Worm (Caenorhabditis elegans): ENCODE results near the gene snf-6.
A peak's percentile ranks its signal among the peaks of the same experiment; 100 is the strongest.

Gene snf-6

DNA sequence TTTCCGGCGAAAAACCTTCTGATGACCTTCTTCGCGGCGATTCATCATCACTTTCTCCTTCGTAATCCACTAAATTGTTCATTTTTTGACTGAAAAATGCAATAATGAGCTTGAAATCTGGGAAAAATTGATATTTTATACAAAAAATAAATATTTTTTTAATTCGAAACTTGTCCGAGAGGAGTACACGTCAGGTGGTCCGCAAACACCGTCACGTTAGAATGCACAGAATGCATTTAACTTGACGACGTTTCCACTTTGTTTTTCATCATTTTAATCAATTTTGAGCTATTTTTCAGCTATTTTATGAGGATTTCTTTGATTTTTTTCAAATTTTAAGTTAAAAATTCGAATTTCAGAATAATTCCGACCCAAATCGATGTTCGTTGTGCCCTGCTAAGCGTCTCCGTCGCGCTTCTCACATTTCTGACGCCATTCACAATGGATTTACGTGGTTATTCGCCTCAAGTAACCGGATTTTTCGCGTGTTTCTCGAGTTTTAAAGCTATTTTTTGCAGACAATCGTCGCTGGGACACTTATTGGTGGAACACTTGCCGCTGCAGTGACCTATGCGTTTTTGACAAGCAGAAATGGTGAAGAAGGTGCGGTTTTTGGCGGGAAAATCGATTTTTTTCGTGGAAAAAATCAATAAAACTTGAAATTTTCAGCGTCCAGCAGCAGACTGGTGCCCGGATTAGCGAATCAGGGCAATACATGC, 26.0 kb upstream of the snf-6 start, which contains the start of the genes eelo-1 and Y67D2.2:
Gene eelo-1 (minus strand): TSS at position 89 of the 719 bp plus-strand sequence.
Gene Y67D2.2 (plus strand): TSS at position 360 of the 719 bp plus-strand sequence.
- TF ChIP-seq tbx-37 (GFP tag; conservative IDR thresholded peaks at IDR 0.05) (no peak), ceh-36 (tag; optimal IDR thresholded peaks at IDR 0.05) (no peak), flt-1 (GFP tag; IDR thresholded peaks at IDR 0.05) (no peak), tbx-11 (GFP tag; IDR thresholded peaks at IDR 0.05) (no peak), ceh-13 (GFP tag; optimal IDR thresholded peaks at IDR 0.05) (no peak), ets-7 (tag; optimal IDR thresholded peaks at IDR 0.05) (no peak), scrt-1 (GFP tag; IDR thresholded peaks at IDR 0.05) (no peak), hmbx-1 (tag; optimal IDR thresholded peaks at IDR 0.05) (no peak), hnd-1 (tag; optimal IDR thresholded peaks at IDR 0.05) (no peak), pes-1 (GFP tag; IDR thresholded peaks at IDR 0.05) (no peak), ama-1 (optimal IDR thresholded peaks at IDR 0.05) (no peak), F13C5.2 (tag; optimal IDR thresholded peaks at IDR 0.05) (no peak), aly-1 (tag; optimal IDR thresholded peaks at IDR 0.05) (no peak), sea-1 (GFP tag; conservative IDR thresholded peaks at IDR 0.05) (no peak)

ce11 chrIII:1554347-1554746, 21.7 kb upstream of the snf-6 start, which contains the start of gene ddx-35:
ddx-35 (minus strand) TSS chrIII:1554447.
- no peak for TF ChIP-seq hmg-4 (GFP tag; optimal IDR thresholded peaks at IDR 0.05)
- TF ChIP-seq B0310.2 (tag; optimal IDR thresholded peaks at IDR 0.05): no peak
- no peak for TF ChIP-seq ceh-36 (tag; optimal IDR thresholded peaks at IDR 0.05)
- no peak for TF ChIP-seq pes-1 (GFP tag; IDR thresholded peaks at IDR 0.05)
- TF ChIP-seq tra-4 (tag; optimal IDR thresholded peaks at IDR 0.05): no peak
- TF ChIP-seq hmbx-1 (tag; optimal IDR thresholded peaks at IDR 0.05): no peak
- TF ChIP-seq tbx-37 (GFP tag; conservative IDR thresholded peaks at IDR 0.05): no peak
- no peak for TF ChIP-seq ceh-13 (GFP tag; optimal IDR thresholded peaks at IDR 0.05)

- TF ChIP-seq aly-1 (tag; optimal IDR thresholded peaks at IDR 0.05) (no peak), flt-1 (GFP tag; IDR thresholded peaks at IDR 0.05) (no peak), sea-1 (GFP tag; conservative IDR thresholded peaks at IDR 0.05) (no peak), ets-7 (tag; optimal IDR thresholded peaks at IDR 0.05) (no peak), F13C5.2 (tag; optimal IDR thresholded peaks at IDR 0.05) (no peak), tbx-11 (GFP tag; IDR thresholded peaks at IDR 0.05) (no peak), scrt-1 (GFP tag; IDR thresholded peaks at IDR 0.05) (no peak), ceh-36 (tag; optimal IDR thresholded peaks at IDR 0.05) (no peak), ama-1 (optimal IDR thresholded peaks at IDR 0.05) (no peak)
These were observed 10.9 kb upstream of the snf-6 start for ce11 chrIII:1543406-1544011.

DNA sequence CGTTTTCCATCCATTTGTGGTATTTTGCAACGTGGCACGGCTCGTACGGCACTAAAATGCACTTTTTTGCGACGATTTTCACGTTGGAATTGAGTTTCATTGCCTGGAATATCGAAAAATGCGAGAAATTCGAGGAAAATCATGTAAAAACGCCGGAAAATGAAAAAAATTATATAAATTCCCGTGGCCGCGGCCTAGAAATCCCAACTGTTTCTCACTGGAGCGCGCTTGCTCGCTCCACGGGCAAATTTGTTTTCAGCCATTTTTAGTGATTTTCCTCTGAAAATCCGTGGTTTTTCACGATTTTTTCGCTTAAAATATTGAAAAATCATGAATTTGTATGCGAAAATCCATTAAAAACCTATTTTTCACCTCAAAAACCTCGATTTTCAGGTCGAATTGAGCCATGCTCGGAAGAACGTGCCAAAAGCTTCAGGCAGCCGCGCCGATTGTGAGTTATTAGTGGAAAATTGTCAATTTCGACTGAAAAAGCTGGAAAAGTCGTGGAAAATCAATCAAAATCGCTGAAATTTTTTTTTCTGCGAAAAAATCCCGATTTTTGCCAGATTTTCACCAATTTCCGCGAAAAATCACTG, 7.6 kb upstream of the snf-6 start, which contains the start of the genes Y67D2.5 and cisd-3.2:
Gene Y67D2.5 (minus strand): TSS at position 145 of the 596 bp plus-strand sequence.
Gene cisd-3.2 (plus strand): TSS at position 394 of the 596 bp plus-strand sequence.
- TF ChIP-seq tbx-37 (GFP tag; conservative IDR thresholded peaks at IDR 0.05): peak; percentile 44; the same call in 1 of the 2 replicates
- TF ChIP-seq ama-1 (optimal IDR thresholded peaks at IDR 0.05): no peak

ce11 chrIII:1539366-1539765, 6.7 kb upstream of the snf-6 start:
- TF ChIP-seq scrt-1 (GFP tag; IDR thresholded peaks at IDR 0.05) (no peak), hmg-4 (GFP tag; optimal IDR thresholded peaks at IDR 0.05) (no peak), pes-1 (GFP tag; IDR thresholded peaks at IDR 0.05) (no peak), ets-7 (tag; optimal IDR thresholded peaks at IDR 0.05) (no peak), B0310.2 (tag; optimal IDR thresholded peaks at IDR 0.05) (no peak), hmbx-1 (tag; optimal IDR thresholded peaks at IDR 0.05) (no peak), hnd-1 (tag; optimal IDR thresholded peaks at IDR 0.05) (no peak), ceh-13 (GFP tag; optimal IDR thresholded peaks at IDR 0.05) (no peak), flt-1 (GFP tag; IDR thresholded peaks at IDR 0.05) (no peak), tbx-11 (GFP tag; IDR thresholded peaks at IDR 0.05) (no peak), F13C5.2 (tag; optimal IDR thresholded peaks at IDR 0.05) (no peak), tra-4 (tag; optimal IDR thresholded peaks at IDR 0.05) (no peak)

DNA sequence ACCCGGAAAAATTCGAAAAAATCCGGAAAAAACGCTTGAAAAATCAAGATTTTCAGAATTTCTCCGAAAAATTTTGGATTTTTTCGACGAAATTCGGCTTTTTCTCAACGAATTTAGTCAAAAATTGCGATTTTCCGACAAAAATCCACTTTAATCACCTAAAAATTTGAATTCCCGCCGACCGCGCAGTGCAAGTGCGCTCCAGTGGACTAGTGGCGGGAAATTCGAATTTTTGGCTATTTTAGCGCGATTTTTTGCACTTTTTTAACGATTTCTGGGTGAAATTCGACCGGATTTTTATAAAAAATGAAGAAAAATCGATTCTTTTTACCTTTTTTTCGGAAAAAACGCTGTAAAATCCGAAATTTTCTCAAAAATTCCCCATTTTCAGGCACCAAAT, 1.8 kb upstream of the snf-6 start:
- TF ChIP-seq ceh-36 (tag; optimal IDR thresholded peaks at IDR 0.05) (no peak), flt-1 (GFP tag; IDR thresholded peaks at IDR 0.05) (no peak), scrt-1 (GFP tag; IDR thresholded peaks at IDR 0.05) (no peak), sea-1 (GFP tag; conservative IDR thresholded peaks at IDR 0.05) (no peak), ceh-13 (GFP tag; optimal IDR thresholded peaks at IDR 0.05) (no peak), hmbx-1 (tag; optimal IDR thresholded peaks at IDR 0.05) (no peak), ama-1 (optimal IDR thresholded peaks at IDR 0.05) (no peak), tra-4 (tag; optimal IDR thresholded peaks at IDR 0.05) (no peak), B0310.2 (tag; optimal IDR thresholded peaks at IDR 0.05) (no peak)

ce11 chrIII:1533615-1534014, 988 bp upstream of the snf-6 start, which contains the start of gene mtg-1:
mtg-1 (plus strand) TSS chrIII:1533774.
- TF ChIP-seq tbx-37 (GFP tag; conservative IDR thresholded peaks at IDR 0.05) (no peak), hmg-4 (GFP tag; optimal IDR thresholded peaks at IDR 0.05) (no peak), B0310.2 (tag; optimal IDR thresholded peaks at IDR 0.05) (no peak), scrt-1 (GFP tag; IDR thresholded peaks at IDR 0.05) (no peak), pes-1 (GFP tag; IDR thresholded peaks at IDR 0.05) (no peak), sea-1 (GFP tag; conservative IDR thresholded peaks at IDR 0.05) (no peak), tbx-11 (GFP tag; IDR thresholded peaks at IDR 0.05) (no peak), ceh-36 (tag; optimal IDR thresholded peaks at IDR 0.05) (no peak), ets-7 (tag; optimal IDR thresholded peaks at IDR 0.05) (no peak), ceh-13 (GFP tag; optimal IDR thresholded peaks at IDR 0.05) (no peak), hnd-1 (tag; optimal IDR thresholded peaks at IDR 0.05) (no peak), aly-1 (tag; optimal IDR thresholded peaks at IDR 0.05) (no peak), hmbx-1 (tag; optimal IDR thresholded peaks at IDR 0.05) (no peak), ama-1 (optimal IDR thresholded peaks at IDR 0.05) (no peak), F13C5.2 (tag; optimal IDR thresholded peaks at IDR 0.05) (no peak), tra-4 (tag; optimal IDR thresholded peaks at IDR 0.05) (no peak), flt-1 (GFP tag; IDR thresholded peaks at IDR 0.05) (no peak)

All from whole organism, early embryonic.